Worm (Caenorhabditis elegans) whole organism, L1 larva: ENCODE results near the gene sra-10.

ENCODE experiments used
- C04F5.9 ChIP-seq: sonication (generic microtip); optimal IDR thresholded peaks from 2 replicates; lab custom pipeline; 2016; ENCODE audit warnings: missing genetic modification characterization, missing compliant biosample characterization
- F16B12.6 ChIP-seq: fragments of 150-350 bp; optimal IDR thresholded peaks from 2 replicates; lab custom pipeline; 2014; ENCODE audit warnings: missing biosample characterization, missing genetic modification characterization
- Y116A8C.19 ChIP-seq: sonication (generic microtip); optimal IDR thresholded peaks from 2 replicates; lab custom pipeline; 2016; ENCODE audit warnings: missing compliant biosample characterization, missing genetic modification characterization, borderline replicate concordance
- aha-1 ChIP-seq: fragments of 150-350 bp; optimal IDR thresholded peaks from 2 replicates; lab custom pipeline; 2014; ENCODE audit warnings: missing biosample characterization, missing genetic modification characterization
- alr-1 ChIP-seq: fragments of 200-800 bp; sonication (Bioruptor generic); optimal IDR thresholded peaks from 2 replicates; lab custom pipeline; 2018; ENCODE audit warnings: borderline replicate concordance, mild to moderate bottlenecking, missing genetic modification characterization, missing compliant biosample characterization
- ama-1 ChIP-seq: fragments of 150-350 bp; optimal IDR thresholded peaks from 2 replicates; lab custom pipeline; 2014
- ceh-63 ChIP-seq: fragments of 200-800 bp; sonication (Bioruptor generic); optimal IDR thresholded peaks from 2 replicates; lab custom pipeline; 2018; ENCODE audit warnings: mild to moderate bottlenecking, missing genetic modification characterization, missing compliant biosample characterization
- ceh-8 ChIP-seq: fragments of 200-800 bp; sonication (Bioruptor generic); optimal IDR thresholded peaks from 2 replicates; lab custom pipeline; 2018; ENCODE audit warnings: mild to moderate bottlenecking, missing genetic modification characterization, moderate library complexity, missing compliant biosample characterization
- ceh-88 ChIP-seq: fragments of 200-800 bp; sonication (Bioruptor generic); IDR thresholded peaks from 2 replicates; pipeline ENCODE4 v1.3.6; 2022; ENCODE audit warnings: missing genetic modification characterization, missing compliant biosample characterization
- ces-1 ChIP-seq: fragments of 150-350 bp; optimal IDR thresholded peaks from 2 replicates; lab custom pipeline; 2014; ENCODE audit warnings: missing biosample characterization, missing genetic modification reagents, missing genetic modification characterization
- dpl-1 ChIP-seq, 3 experiments: fragments of 150-350 bp in 2 of 3; sonication (generic microtip) in 1 of 3; optimal IDR thresholded peaks; 2 replicates each; lab custom pipeline; 2014 to 2017; ENCODE audit warnings: missing biosample characterization in 3 of 3, missing genetic modification characterization in 3 of 3, missing genetic modification reagents in 3 of 3
- efl-3 ChIP-seq: fragments of 200-800 bp; sonication (Bioruptor generic); optimal IDR thresholded peaks from 2 replicates; lab custom pipeline; 2018; ENCODE audit warnings: mild to moderate bottlenecking, missing genetic modification characterization, missing compliant biosample characterization
- elt-3 ChIP-seq, 6 experiments: fragments of 150-350 bp in 1 of 6; sonication (generic microtip); optimal IDR thresholded peaks; 2 replicates each; lab custom pipeline; 2017 to 2018; ENCODE audit warnings: missing biosample characterization in 6 of 6, missing genetic modification characterization in 6 of 6, inconsistent platforms in 1 of 6
- fkh-10 ChIP-seq: sonication (generic microtip); optimal IDR thresholded peaks from 2 replicates; lab custom pipeline; 2017; ENCODE audit warnings: missing biosample characterization, missing genetic modification reagents, missing genetic modification characterization
- grh-1 ChIP-seq: fragments of 200-800 bp; sonication (Bioruptor generic); IDR thresholded peaks from 2 replicates; pipeline ENCODE4 v1.3.6; 2022; ENCODE audit warnings: missing genetic modification reagents, missing genetic modification characterization, missing compliant biosample characterization
- hlh-4 ChIP-seq: sonication (generic microtip); optimal IDR thresholded peaks from 2 replicates; lab custom pipeline; 2016; ENCODE audit warnings: mild to moderate bottlenecking, missing genetic modification characterization, missing compliant biosample characterization
- hpl-2 ChIP-seq: fragments of 150-350 bp; optimal IDR thresholded peaks from 2 replicates; lab custom pipeline; 2014; ENCODE audit warnings: missing biosample characterization, missing genetic modification reagents, missing genetic modification characterization
- isw-1 ChIP-seq: fragments of 200-800 bp; sonication (Bioruptor generic); IDR thresholded peaks from 2 replicates; pipeline ENCODE4 v1.3.6; 2022; ENCODE audit warnings: missing genetic modification characterization, missing compliant biosample characterization
- lin-14 ChIP-seq: fragments of 200-800 bp; sonication (Bioruptor generic); optimal IDR thresholded peaks from 2 replicates; lab custom pipeline; 2018; ENCODE audit warnings: mild to moderate bottlenecking, missing genetic modification characterization, moderate library complexity, missing compliant biosample characterization
- lir-3 ChIP-seq: sonication (generic microtip); optimal IDR thresholded peaks from 2 replicates; lab custom pipeline; 2016; ENCODE audit warnings: mild to moderate bottlenecking, missing genetic modification characterization, moderate library complexity, missing compliant biosample characterization; ENCODE audit not compliant: poor library complexity
- lsy-2 ChIP-seq, 2 experiments: fragments of 150-350 bp; optimal IDR thresholded peaks; 2 replicates each; lab custom pipeline; 2014; ENCODE audit warnings: missing biosample characterization in 2 of 2, missing genetic modification characterization in 2 of 2
- mdl-1 ChIP-seq, 2 experiments: fragments of 150-350 bp; optimal IDR thresholded peaks; 2 replicates each; lab custom pipeline; 2014 to 2017; ENCODE audit warnings: missing biosample characterization in 2 of 2, missing genetic modification characterization in 2 of 2, inconsistent platforms in 1 of 2
- mep-1 ChIP-seq: fragments of 150-350 bp; optimal IDR thresholded peaks from 2 replicates; lab custom pipeline; 2014; ENCODE audit warnings: missing biosample characterization, missing genetic modification characterization
- nhr-12 ChIP-seq: sonication (generic microtip); optimal IDR thresholded peaks from 2 replicates; lab custom pipeline; 2017; ENCODE audit warnings: missing biosample characterization, missing genetic modification characterization
- nhr-19 ChIP-seq: fragments of 200-800 bp; sonication (Bioruptor generic); conservative IDR thresholded peaks from 2 replicates; pipeline ENCODE4 v1.3.6; 2022; ENCODE audit warnings: missing genetic modification characterization, missing compliant biosample characterization
- nhr-20 ChIP-seq: sonication (generic microtip); optimal IDR thresholded peaks from 2 replicates; lab custom pipeline; 2016; ENCODE audit warnings: mild to moderate bottlenecking, missing genetic modification characterization, missing compliant biosample characterization
- nhr-237 ChIP-seq: fragments of 150-350 bp; optimal IDR thresholded peaks from 2 replicates; lab custom pipeline; 2014; ENCODE audit warnings: missing biosample characterization, missing genetic modification characterization
- nhr-28 ChIP-seq: fragments of 150-350 bp; optimal IDR thresholded peaks from 2 replicates; lab custom pipeline; 2014; ENCODE audit warnings: missing biosample characterization, missing genetic modification characterization
- nhr-47 ChIP-seq: sonication (generic microtip); optimal IDR thresholded peaks from 2 replicates; lab custom pipeline; 2016; ENCODE audit warnings: mild to moderate bottlenecking, missing genetic modification characterization, moderate library complexity, missing compliant biosample characterization
- nhr-71 ChIP-seq: sonication (generic microtip); optimal IDR thresholded peaks from 2 replicates; lab custom pipeline; 2016; ENCODE audit warnings: mild to moderate bottlenecking, missing genetic modification characterization, moderate library complexity, missing compliant biosample characterization
- nhr-76 ChIP-seq: sonication (generic microtip); optimal IDR thresholded peaks from 2 replicates; lab custom pipeline; 2017; ENCODE audit warnings: missing biosample characterization, missing genetic modification characterization
- nhr-77 ChIP-seq: fragments of 150-350 bp; optimal IDR thresholded peaks from 2 replicates; lab custom pipeline; 2014; ENCODE audit warnings: missing biosample characterization, missing genetic modification characterization
- nhr-84 ChIP-seq: sonication (generic microtip); optimal IDR thresholded peaks from 2 replicates; lab custom pipeline; 2017; ENCODE audit warnings: missing biosample characterization, missing genetic modification characterization
- nhr-85 ChIP-seq: sonication (generic microtip); peaks from one replicate; lab custom pipeline; 2016; ENCODE audit warnings: missing genetic modification characterization, inconsistent platforms, missing compliant biosample characterization
- pax-3 ChIP-seq: fragments of 200-800 bp; sonication (Bioruptor generic); optimal IDR thresholded peaks from 2 replicates; lab custom pipeline; 2018; ENCODE audit warnings: mild to moderate bottlenecking, missing genetic modification characterization, moderate library complexity, missing compliant biosample characterization
- rnt-1 ChIP-seq: sonication (generic microtip); optimal IDR thresholded peaks from 2 replicates; lab custom pipeline; 2016; ENCODE audit warnings: mild to moderate bottlenecking, missing genetic modification characterization, moderate library complexity, missing compliant biosample characterization
- snu-23 ChIP-seq: sonication (generic microtip); optimal IDR thresholded peaks from 2 replicates; lab custom pipeline; 2016; ENCODE audit warnings: missing genetic modification characterization, missing compliant biosample characterization
- swsn-7 ChIP-seq: sonication (generic microtip); optimal IDR thresholded peaks from 2 replicates; lab custom pipeline; 2016; ENCODE audit warnings: missing genetic modification characterization, missing compliant biosample characterization
- tbx-2 ChIP-seq: sonication (generic microtip); optimal IDR thresholded peaks from 2 replicates; lab custom pipeline; 2016; ENCODE audit warnings: missing genetic modification characterization, missing compliant biosample characterization
- unc-30 ChIP-seq: sonication (generic microtip); optimal IDR thresholded peaks from 2 replicates; lab custom pipeline; 2017; ENCODE audit warnings: missing biosample characterization, missing genetic modification characterization
- unc-86 ChIP-seq: sonication (generic microtip); optimal IDR thresholded peaks from 2 replicates; lab custom pipeline; 2016; ENCODE audit warnings: missing genetic modification characterization, missing compliant biosample characterization
- xbp-1 ChIP-seq: sonication (generic microtip); optimal IDR thresholded peaks from 2 replicates; lab custom pipeline; 2016; ENCODE audit warnings: missing genetic modification characterization, missing compliant biosample characterization
- zip-4 ChIP-seq: fragments of 200-800 bp; sonication (Bioruptor generic); optimal IDR thresholded peaks from 2 replicates; lab custom pipeline; 2018; ENCODE audit warnings: mild to moderate bottlenecking, missing genetic modification characterization, moderate library complexity, missing compliant biosample characterization
- ztf-11 ChIP-seq, 2 experiments: sonication (generic microtip); optimal IDR thresholded peaks; 2 replicates each; lab custom pipeline; 2016 to 2017; ENCODE audit warnings: missing genetic modification characterization in 2 of 2, missing biosample characterization in 1 of 2, missing compliant biosample characterization in 1 of 2
- ztf-4 ChIP-seq: fragments of 150-350 bp; optimal IDR thresholded peaks from 2 replicates; lab custom pipeline; 2014; ENCODE audit warnings: missing biosample characterization, missing genetic modification characterization

The sra-10 gene

ce11 chrII:10932305-10932704 is 37.4 kb upstream of the sra-10 start:
- TF ChIP-seq zip-4 (GFP tag; lab: Kevin White, UChicago) (no peak), mep-1 (tag; lab: Kevin White, UChicago) (no peak), elt-3 (tag; optimal IDR thresholded peaks at IDR 0.05; lab: Kevin White, UChicago) (no peak), grh-1 (GFP tag; lab: Robert Waterston, UW) (no peak), ztf-4 (tag; lab: Kevin White, UChicago) (no peak), F16B12.6 (tag; lab: Kevin White, UChicago) (no peak), nhr-20 (tag; lab: Kevin White, UChicago) (no peak), ceh-63 (no peak)

ce11 chrII:10930678-10931650 is 36.1 kb upstream of the sra-10 start:
- no peak for TF ChIP-seq unc-30 (tag; lab: Kevin White, UChicago)
- no peak for TF ChIP-seq ceh-63
- no peak for TF ChIP-seq ama-1 (lab: Kevin White, UChicago)
- TF ChIP-seq rnt-1 (tag; lab: Kevin White, UChicago) = no peak
- no peak for TF ChIP-seq lin-14 (GFP tag; lab: Kevin White, UChicago)
- no peak for TF ChIP-seq lir-3
- TF ChIP-seq alr-1 (tag; lab: Kevin White, UChicago) = no peak
- no peak for TF ChIP-seq dpl-1 (GFP tag; optimal IDR thresholded peaks at IDR 0.05; lab: Kevin White, UChicago)
- TF ChIP-seq C04F5.9 (tag; lab: Kevin White, UChicago) = no peak
- TF ChIP-seq ceh-8 (GFP tag; lab: Kevin White, UChicago) = no peak
- TF ChIP-seq pax-3 (tag; lab: Kevin White, UChicago) = no peak
- TF ChIP-seq aha-1 = no peak
- no peak for TF ChIP-seq nhr-76 (tag; lab: Kevin White, UChicago)
- TF ChIP-seq nhr-85 (tag; lab: Kevin White, UChicago) = no peak
- no peak for TF ChIP-seq snu-23 (GFP tag; lab: Kevin White, UChicago)

- TF ChIP-seq unc-86 = no peak
- no peak for TF ChIP-seq ceh-88 (GFP tag; lab: Robert Waterston, UW)
- peak; percentile 60 for TF ChIP-seq nhr-47
- TF ChIP-seq mdl-1 (tag; optimal IDR thresholded peaks at IDR 0.05; lab: Kevin White, UChicago) = no peak
- TF ChIP-seq nhr-19 (GFP tag; lab: Robert Waterston, UW) = peak; percentile 33; the same call in 1 of the 2 replicates
- TF ChIP-seq nhr-84 (tag; lab: Kevin White, UChicago) = no peak
- TF ChIP-seq ceh-63 = no peak
- no peak for TF ChIP-seq efl-3 (GFP tag; lab: Kevin White, UChicago)
- no peak for TF ChIP-seq hpl-2 (GFP tag; lab: Kevin White, UChicago)
- no peak for TF ChIP-seq unc-30 (tag; lab: Kevin White, UChicago)
- no peak for TF ChIP-seq swsn-7 (tag; lab: Kevin White, UChicago)
- no peak for TF ChIP-seq Y116A8C.19 (tag; lab: Kevin White, UChicago)
- TF ChIP-seq nhr-20 (tag; lab: Kevin White, UChicago) = peak; percentile 31
- TF ChIP-seq ztf-11 (tag; optimal IDR thresholded peaks at IDR 0.05; lab: Kevin White, UChicago) = peak in 1 of 2 experiments; percentile 61
- no peak for TF ChIP-seq isw-1 (GFP tag; lab: Robert Waterston, UW)
- TF ChIP-seq hlh-4 (tag; lab: Kevin White, UChicago) = no peak
- TF ChIP-seq nhr-237 (tag; lab: Kevin White, UChicago) = no peak
- TF ChIP-seq fkh-10 (GFP tag; lab: Kevin White, UChicago) = no peak
- peak; percentile 44 for TF ChIP-seq nhr-71
- TF ChIP-seq nhr-12 (tag; lab: Kevin White, UChicago) = no peak
- TF ChIP-seq grh-1 (GFP tag; lab: Robert Waterston, UW) = no peak
- no peak for TF ChIP-seq xbp-1
- TF ChIP-seq nhr-77 (tag; lab: Kevin White, UChicago) = no peak
- TF ChIP-seq rnt-1 (tag; lab: Kevin White, UChicago) = peak; percentile 37
- TF ChIP-seq lir-3 = peak; percentile 17
- TF ChIP-seq tbx-2 (tag; lab: Kevin White, UChicago) = no peak
- no peak for TF ChIP-seq mep-1 (tag; lab: Kevin White, UChicago)
- TF ChIP-seq lsy-2 (tag; optimal IDR thresholded peaks at IDR 0.05; lab: Kevin White, UChicago) = peak in 1 of 2 experiments; percentile 24
- no peak for TF ChIP-seq nhr-28 (tag; lab: Kevin White, UChicago)
- no peak for TF ChIP-seq ces-1 (GFP tag; lab: Kevin White, UChicago)
Measured at ce11 chrII:10925804-10926570, 31.1 kb upstream of the sra-10 start, which contains the start of gene metr-1. Gene metr-1, plus strand, starts transcription at chrII:10926561.
